Fruit fly (Drosophila melanogaster) whole organism, pupa: Measurements from ENCODE around the gene fkh.

Source experiments
- CG10348 ChIP-seq: fragments of 200-800 bp; sonication (Bioruptor generic); IDR thresholded peaks from 2 replicates; pipeline ENCODE4 v1.3.6; 2022; ENCODE audit warnings: missing biosample characterization, missing genetic modification characterization
- CG12605 ChIP-seq: fragments of 200-800 bp; sonication (Bioruptor generic); IDR thresholded peaks from 2 replicates; pipeline ENCODE4 v1.3.6; 2022; ENCODE audit warnings: missing biosample characterization, missing genetic modification characterization
- CG13204 ChIP-seq: fragments of 200-800 bp; sonication (Bioruptor generic); optimal IDR thresholded peaks from 2 replicates; lab custom pipeline; 2018; ENCODE audit warnings: missing biosample characterization, mild to moderate bottlenecking, missing genetic modification characterization, moderate library complexity
- CG14655 ChIP-seq: fragments of 200-800 bp; sonication (Bioruptor generic); optimal IDR thresholded peaks from 3 replicates; lab custom pipeline; 2017; ENCODE audit warnings: mild to moderate bottlenecking, missing biosample characterization, missing genetic modification reagents, missing genetic modification characterization
- CG15710 ChIP-seq: fragments of 200-800 bp; sonication (Bioruptor generic); optimal IDR thresholded peaks from 2 replicates; lab custom pipeline; 2018; ENCODE audit warnings: missing biosample characterization, mild to moderate bottlenecking, missing genetic modification characterization, moderate library complexity
- CG17806 ChIP-seq: fragments of 200-800 bp; sonication (Bioruptor generic); optimal IDR thresholded peaks from 2 replicates; lab custom pipeline; 2018; ENCODE audit warnings: missing biosample characterization, mild to moderate bottlenecking, missing genetic modification characterization, moderate library complexity
- CG32121 ChIP-seq: fragments of 200-800 bp; sonication (Bioruptor generic); IDR thresholded peaks from 2 replicates; pipeline ENCODE4 v1.3.6; 2022; ENCODE audit warnings: missing biosample characterization, missing genetic modification characterization
- CG34367 ChIP-seq: fragments of 200-800 bp; sonication (Bioruptor generic); optimal IDR thresholded peaks from 2 replicates; lab custom pipeline; 2018; ENCODE audit warnings: missing biosample characterization, mild to moderate bottlenecking, missing genetic modification characterization
- CG4496 ChIP-seq: fragments of 200-800 bp; sonication (Bioruptor generic); IDR thresholded peaks from 3 replicates; pipeline ENCODE4 v1.3.6; 2022; ENCODE audit warnings: missing biosample characterization, missing genetic modification characterization
- CG8159 ChIP-seq: fragments of 200-800 bp; sonication (Bioruptor generic); optimal IDR thresholded peaks from 3 replicates; lab custom pipeline; 2018; ENCODE audit warnings: missing biosample characterization, mild to moderate bottlenecking, missing genetic modification characterization, moderate library complexity
- CG8301 ChIP-seq: fragments of 200-800 bp; sonication (Bioruptor generic); optimal IDR thresholded peaks from 2 replicates; lab custom pipeline; 2018; ENCODE audit warnings: missing biosample characterization, mild to moderate bottlenecking, missing genetic modification characterization
- CG9948 ChIP-seq: fragments of 200-800 bp; sonication (Bioruptor generic); optimal IDR thresholded peaks from 2 replicates; lab custom pipeline; 2018; ENCODE audit warnings: missing biosample characterization, mild to moderate bottlenecking, missing genetic modification characterization, moderate library complexity
- D1 ChIP-seq: fragments of 200-800 bp; sonication (Bioruptor generic); optimal IDR thresholded peaks from 2 replicates; lab custom pipeline; 2018; ENCODE audit warnings: missing biosample characterization, mild to moderate bottlenecking, missing genetic modification characterization, moderate library complexity
- EcR ChIP-seq: fragments of 200-800 bp; sonication (Bioruptor generic); optimal IDR thresholded peaks from 3 replicates; lab custom pipeline; 2019; ENCODE audit warnings: missing biosample characterization, missing genetic modification characterization, mild to moderate bottlenecking, moderate library complexity, missing genetic modification reagents
- Ets98B ChIP-seq: fragments of 200-800 bp; sonication (Bioruptor generic); IDR thresholded peaks from 2 replicates; pipeline ENCODE4 v1.3.6; 2022; ENCODE audit warnings: missing biosample characterization, missing genetic modification characterization
- Pif1B ChIP-seq: fragments of 200-800 bp; sonication (Bioruptor generic); optimal IDR thresholded peaks from 3 replicates; lab custom pipeline; 2016; ENCODE audit warnings: missing biosample characterization, missing genetic modification characterization
- Snoo ChIP-seq: fragments of 200-800 bp; sonication (Bioruptor generic); optimal IDR thresholded peaks from 3 replicates; lab custom pipeline; 2017; ENCODE audit warnings: missing biosample characterization, mild to moderate bottlenecking, missing genetic modification characterization, inconsistent platforms
- fd96Ca ChIP-seq: fragments of 200-800 bp; sonication (Bioruptor generic); IDR thresholded peaks from 3 replicates; pipeline ENCODE4 v1.3.6; 2022; ENCODE audit warnings: missing biosample characterization, missing genetic modification characterization
- rn ChIP-seq: fragments of 200-800 bp; sonication (Bioruptor generic); IDR thresholded peaks from 2 replicates; pipeline ENCODE4 v1.3.6; 2022; ENCODE audit warnings: missing biosample characterization, missing genetic modification characterization

Gene fkh

dm6 chr3R:28572692-28573643, 12.1 kb downstream of the fkh start:
- no peak for TF ChIP-seq CG14655 (GFP tag; lab: Kevin White, UChicago)
- TF ChIP-seq CG10348 (GFP tag; lab: Robert Waterston, UW): no peak
- no peak for TF ChIP-seq fd96Ca (GFP tag; lab: Robert Waterston, UW)

dm6 chr3R:28570805-28571204, 14.3 kb downstream of the fkh start:
- TF ChIP-seq CG8301 (tag; lab: Kevin White, UChicago): no peak
- TF ChIP-seq Pif1B (GFP tag; lab: Kevin White, UChicago): no peak
- TF ChIP-seq CG9948: no peak
- TF ChIP-seq fd96Ca (GFP tag; lab: Robert Waterston, UW): no peak
- no peak for TF ChIP-seq CG12605 (GFP tag; lab: Robert Waterston, UW)
- no peak for TF ChIP-seq CG17806
- TF ChIP-seq CG4496 (GFP tag; lab: Robert Waterston, UW): no peak
- no peak for TF ChIP-seq EcR (GFP tag; lab: Kevin White, UChicago)
- no peak for TF ChIP-seq D1

dm6 chr3R:28569529-28570175, 15.4 kb downstream of the fkh start:
- no peak for TF ChIP-seq CG9948
- no peak for TF ChIP-seq fd96Ca (GFP tag; lab: Robert Waterston, UW)
- TF ChIP-seq CG8301 (tag; lab: Kevin White, UChicago): no peak
- TF ChIP-seq CG14655 (GFP tag; lab: Kevin White, UChicago): peak; percentile 9
- TF ChIP-seq Pif1B (GFP tag; lab: Kevin White, UChicago): peak; percentile 24
- no peak for TF ChIP-seq D1

dm6 chr3R:28568095-28568750, 16.8 kb downstream of the fkh start:
- TF ChIP-seq CG4496 (GFP tag; lab: Robert Waterston, UW): no peak

dm6 chr3R:28563531-28563930, 21.5 kb downstream of the fkh start:
- TF ChIP-seq CG10348 (GFP tag; lab: Robert Waterston, UW) (no peak), CG4496 (GFP tag; lab: Robert Waterston, UW) (no peak), Pif1B (GFP tag; lab: Kevin White, UChicago) (no peak), Snoo (tag; lab: Kevin White, UChicago) (no peak), Ets98B (GFP tag; lab: Robert Waterston, UW) (no peak), CG34367 (no peak), CG9948 (no peak), rn (GFP tag; lab: Robert Waterston, UW) (no peak), CG13204 (GFP tag; lab: Kevin White, UChicago) (no peak), CG15710 (no peak), CG8159 (tag; lab: Kevin White, UChicago) (no peak), CG32121 (GFP tag; lab: Robert Waterston, UW) (no peak), CG17806 (no peak)

dm6 chr3R:28562654-28563198, 22.3 kb downstream of the fkh start:
- TF ChIP-seq CG14655 (GFP tag; lab: Kevin White, UChicago) (peak; percentile 14), D1 (no peak), rn (GFP tag; lab: Robert Waterston, UW) (no peak), CG34367 (no peak), CG8301 (tag; lab: Kevin White, UChicago) (no peak), fd96Ca (GFP tag; lab: Robert Waterston, UW) (no peak), CG15710 (no peak), CG4496 (GFP tag; lab: Robert Waterston, UW) (no peak), CG13204 (GFP tag; lab: Kevin White, UChicago) (no peak), EcR (GFP tag; lab: Kevin White, UChicago) (no peak), CG8159 (tag; lab: Kevin White, UChicago) (no peak), CG17806 (no peak), CG12605 (GFP tag; lab: Robert Waterston, UW) (no peak), Pif1B (GFP tag; lab: Kevin White, UChicago) (peak; percentile 3), Ets98B (GFP tag; lab: Robert Waterston, UW) (no peak)
